Fruit fly (Drosophila melanogaster): ENCODE data around the gene CG3308.
A peak's percentile ranks its signal among the peaks of the same experiment; 100 is the strongest.

CG3308 gene

dm6 chr3R:21223453-21224057, 50.1 kb downstream of the CG3308 start, which contains the start of the genes CG3337 and Nelf-A (continued):
- TF ChIP-seq Fer3 (tag; optimal IDR thresholded peaks at IDR 0.05), result peak; percentile 62
- 0 out of 2 replicates have a peak, but pooled peaks have one; percentile 8 for TF ChIP-seq CG6689 (GFP tag; IDR thresholded peaks at IDR 0.05)
- peak; percentile 71 for TF ChIP-seq CG17912 (GFP tag; optimal IDR thresholded peaks at IDR 0.05)
- peak; percentile 2 for TF ChIP-seq CG10979 (tag; optimal IDR thresholded peaks at IDR 0.05)
- peak; percentile 77 for TF ChIP-seq Gug (GFP tag; IDR thresholded peaks at IDR 0.05)
- TF ChIP-seq unpg (GFP tag; optimal IDR thresholded peaks at IDR 0.05), result peak; percentile 18
- TF ChIP-seq fru (optimal IDR thresholded peaks at IDR 0.05), result no peak
- peak; percentile 66 for TF ChIP-seq H2.0 (GFP tag; IDR thresholded peaks at IDR 0.05)
- peak; percentile 53 for TF ChIP-seq NC2α (GFP tag; optimal IDR thresholded peaks at IDR 0.05)
- peak; percentile 64 for TF ChIP-seq ato (GFP tag; IDR thresholded peaks at IDR 0.05; ENCODE audit: partially characterized antibody)
- peak; percentile 39 for TF ChIP-seq gfzf (GFP tag; optimal IDR thresholded peaks at IDR 0.05)
- TF ChIP-seq Spps (tag; optimal IDR thresholded peaks at IDR 0.05), result no peak
- TF ChIP-seq CG17829 (tag; optimal IDR thresholded peaks at IDR 0.05), result peak; percentile 54
- TF ChIP-seq tgo (GFP tag; IDR thresholded peaks at IDR 0.05), result peak; percentile 63
- peak; percentile 78 for TF ChIP-seq zfh1 (GFP tag; IDR thresholded peaks at IDR 0.05)
- peak; percentile 89 for TF ChIP-seq amos (GFP tag; IDR thresholded peaks at IDR 0.05; ENCODE audit: partially characterized antibody)
- TF ChIP-seq CG1024 (GFP tag; IDR thresholded peaks at IDR 0.05), result peak; percentile 65; the same call in 1 of the 2 replicates
- no peak for TF ChIP-seq tio (GFP tag; optimal IDR thresholded peaks at IDR 0.05)
- peak; percentile 68 for TF ChIP-seq E2f2 (GFP tag; IDR thresholded peaks at IDR 0.05)
- TF ChIP-seq Nf-YC (tag; optimal IDR thresholded peaks at IDR 0.05), result no peak
- peak; percentile 42 for TF ChIP-seq gcm2 (GFP tag; optimal IDR thresholded peaks at IDR 0.05)
- TF ChIP-seq CG4404 (GFP tag; IDR thresholded peaks at IDR 0.05), result peak; percentile 56
- TF ChIP-seq CG5953 (GFP tag; IDR thresholded peaks at IDR 0.05), result 0 out of 2 replicates have a peak, but pooled peaks have one; percentile 33
- no peak for TF ChIP-seq CG11696 (GFP tag; IDR thresholded peaks at IDR 0.05)
- TF ChIP-seq gsb-n (tag; optimal IDR thresholded peaks at IDR 0.05), result no peak
- no peak for TF ChIP-seq CG2678 (tag; optimal IDR thresholded peaks at IDR 0.05)
- TF ChIP-seq sqz (GFP tag; optimal IDR thresholded peaks at IDR 0.05), result no peak
- no peak for TF ChIP-seq D19A (tag; optimal IDR thresholded peaks at IDR 0.05)
- TF ChIP-seq nom (GFP tag; optimal IDR thresholded peaks at IDR 0.05), result peak; percentile 4
- no peak for TF ChIP-seq oc (tag; optimal IDR thresholded peaks at IDR 0.05)
- peak; percentile 78 for TF ChIP-seq Scr (GFP tag; IDR thresholded peaks at IDR 0.05; ENCODE audit: partially characterized antibody)
- peak; percentile 56 for TF ChIP-seq chm (GFP tag; IDR thresholded peaks at IDR 0.05)
- TF ChIP-seq Hey (tag; optimal IDR thresholded peaks at IDR 0.05), result no peak
- peak; percentile 87 for TF ChIP-seq CG13624 (GFP tag; optimal IDR thresholded peaks at IDR 0.05)
- TF ChIP-seq CG12391 (tag; optimal IDR thresholded peaks at IDR 0.05), result peak; percentile 56
- TF ChIP-seq Gsc (GFP tag; IDR thresholded peaks at IDR 0.05), result no peak
- TF ChIP-seq z (GFP tag; IDR thresholded peaks at IDR 0.05), result no peak
- no peak for TF ChIP-seq cad (GFP tag; optimal IDR thresholded peaks at IDR 0.05)
- TF ChIP-seq Ptx1 (GFP tag; IDR thresholded peaks at IDR 0.05), result peak; percentile 67
- TF ChIP-seq Ets65A (GFP tag), result peak; percentile 98
- TF ChIP-seq CG3281 (GFP tag; optimal IDR thresholded peaks at IDR 0.05), result peak; percentile 51
- TF ChIP-seq bigmax (GFP tag; optimal IDR thresholded peaks at IDR 0.05), result peak; percentile 61
- no peak for TF ChIP-seq seq (GFP tag; IDR thresholded peaks at IDR 0.05)
- TF ChIP-seq CG4282 (GFP tag; optimal IDR thresholded peaks at IDR 0.05), result peak; percentile 82
- no peak for TF ChIP-seq odd (GFP tag; optimal IDR thresholded peaks at IDR 0.05)
- TF ChIP-seq CG11398 (GFP tag; optimal IDR thresholded peaks at IDR 0.05), result peak; percentile 57
- TF ChIP-seq CG7839 (tag; optimal IDR thresholded peaks at IDR 0.05), result peak; percentile 44
- TF ChIP-seq CG14014 (GFP tag; IDR thresholded peaks at IDR 0.05), result peak; percentile 58; the same call in 1 of the 2 replicates
- TF ChIP-seq CG10654 (GFP tag; optimal IDR thresholded peaks at IDR 0.05), result peak; percentile 62
- no peak for TF ChIP-seq CG12071 (GFP tag; optimal IDR thresholded peaks at IDR 0.05)
- TF ChIP-seq PHDP (tag; optimal IDR thresholded peaks at IDR 0.05), result peak; percentile 35
